Worm (Caenorhabditis elegans) whole organism, L4 larva: Measurements from ENCODE around the gene rrp-8.

Experiments used
- F10B5.3 ChIP-seq: sonication (generic microtip); optimal IDR thresholded peaks from 2 replicates; lab custom pipeline; 2016; ENCODE audit warnings: mild to moderate bottlenecking, missing genetic modification characterization, missing compliant biosample characterization
- F26F4.8 ChIP-seq: fragments of 200-800 bp; sonication (Bioruptor generic); conservative IDR thresholded peaks from 2 replicates; pipeline ENCODE4 v1.3.6; 2022; ENCODE audit warnings: missing genetic modification characterization, missing compliant biosample characterization
- T20F7.1 ChIP-seq: fragments of 200-800 bp; sonication (Bioruptor generic); optimal IDR thresholded peaks from 2 replicates; lab custom pipeline; 2018; ENCODE audit warnings: mild to moderate bottlenecking, missing genetic modification characterization, missing compliant biosample characterization
- T26A8.4 ChIP-seq: fragments of 200-800 bp; sonication (Bioruptor generic); IDR thresholded peaks from 2 replicates; pipeline ENCODE4 v1.3.6; 2022; ENCODE audit warnings: missing genetic modification characterization, missing compliant biosample characterization
- Y105C5A.15 ChIP-seq: fragments of 200-800 bp; sonication (Bioruptor generic); IDR thresholded peaks from 2 replicates; pipeline ENCODE4 v1.3.6; 2022; ENCODE audit warnings: missing genetic modification characterization, missing compliant biosample characterization
- Y48G9A.11 ChIP-seq: fragments of 200-800 bp; sonication (Bioruptor generic); IDR thresholded peaks from 2 replicates; pipeline ENCODE4 v1.3.6; 2022; ENCODE audit warnings: missing genetic modification reagents, missing genetic modification characterization, missing compliant biosample characterization
- Y75B8A.6 ChIP-seq: fragments of 200-800 bp; sonication (Bioruptor generic); IDR thresholded peaks from 2 replicates; pipeline ENCODE4 v1.3.6; 2022; ENCODE audit warnings: missing genetic modification reagents, missing genetic modification characterization, missing compliant biosample characterization
- ZK546.5 ChIP-seq, 2 experiments: sonication (generic microtip); optimal IDR thresholded peaks; 2 replicates each; lab custom pipeline; 2017; ENCODE audit warnings: missing biosample characterization in 2 of 2, missing genetic modification characterization in 2 of 2
- ceh-32 ChIP-seq: sonication (generic microtip); optimal IDR thresholded peaks from 2 replicates; lab custom pipeline; 2016; ENCODE audit warnings: mild to moderate bottlenecking, missing genetic modification characterization, missing compliant biosample characterization; ENCODE audit not compliant: poor library complexity
- ceh-62 ChIP-seq: sonication (generic microtip); optimal IDR thresholded peaks from 2 replicates; lab custom pipeline; 2017; ENCODE audit warnings: missing biosample characterization, missing genetic modification characterization
- ceh-82 ChIP-seq: sonication (generic microtip); optimal IDR thresholded peaks from 2 replicates; lab custom pipeline; 2017; ENCODE audit warnings: missing biosample characterization, missing genetic modification characterization
- ces-1 ChIP-seq: fragments of 150-350 bp; sonication (generic microtip); optimal IDR thresholded peaks from 4 replicates; lab custom pipeline; 2014; ENCODE audit warnings: missing biosample characterization, missing genetic modification reagents, missing genetic modification characterization
- cey-2 ChIP-seq: sonication (generic microtip); optimal IDR thresholded peaks from 3 replicates; lab custom pipeline; 2017; ENCODE audit warnings: missing genetic modification characterization, mild to moderate bottlenecking, missing compliant biosample characterization, antibody characterized with exemption, borderline replicate concordance; ENCODE audit not compliant: insufficient read depth
- daf-16 ChIP-seq, 3 experiments: sonication (generic microtip); optimal IDR thresholded peaks; 2 replicates each; lab custom pipeline; 2016 to 2017; ENCODE audit warnings: missing genetic modification characterization in 3 of 3, missing genetic modification reagents in 3 of 3, mild to moderate bottlenecking in 2 of 3, missing compliant biosample characterization in 2 of 3, missing biosample characterization in 1 of 3, moderate library complexity in 1 of 3
- daf-8 ChIP-seq: fragments of 200-800 bp; sonication (Bioruptor generic); IDR thresholded peaks from 2 replicates; pipeline ENCODE4 v1.3.6; 2022; ENCODE audit warnings: missing genetic modification characterization, missing compliant biosample characterization
- dmd-6 ChIP-seq: fragments of 200-800 bp; sonication (Bioruptor generic); IDR thresholded peaks from 2 replicates; pipeline ENCODE4 v1.3.6; 2022; ENCODE audit warnings: missing genetic modification reagents, missing genetic modification characterization, missing compliant biosample characterization
- dpl-1 ChIP-seq: fragments of 150-350 bp; optimal IDR thresholded peaks from 2 replicates; lab custom pipeline; 2014; ENCODE audit warnings: missing biosample characterization, missing genetic modification reagents, missing genetic modification characterization
- egl-27 ChIP-seq: sonication (generic microtip); optimal IDR thresholded peaks from 3 replicates; lab custom pipeline; 2017; ENCODE audit warnings: missing biosample characterization, missing genetic modification reagents, missing genetic modification characterization
- fos-1 ChIP-seq: fragments of 150-350 bp; optimal IDR thresholded peaks from 2 replicates; lab custom pipeline; 2014; ENCODE audit warnings: missing biosample characterization, missing genetic modification characterization
- hlh-11 ChIP-seq: fragments of 200-800 bp; sonication (Bioruptor generic); optimal IDR thresholded peaks from 2 replicates; lab custom pipeline; 2018; ENCODE audit warnings: mild to moderate bottlenecking, missing genetic modification characterization, missing compliant biosample characterization
- hlh-30 ChIP-seq: sonication (generic microtip); optimal IDR thresholded peaks from 2 replicates; lab custom pipeline; 2017; ENCODE audit warnings: antibody characterized with exemption, mild to moderate bottlenecking, missing genetic modification characterization, missing compliant biosample characterization; ENCODE audit not compliant: insufficient read depth
- lin-1 ChIP-seq: fragments of 200-800 bp; sonication (Bioruptor generic); IDR thresholded peaks from 2 replicates; pipeline ENCODE4 v1.3.6; 2022; ENCODE audit warnings: missing genetic modification reagents, missing genetic modification characterization, missing compliant biosample characterization
- lin-13 ChIP-seq: fragments of 150-350 bp; optimal IDR thresholded peaks from 2 replicates; lab custom pipeline; 2014; ENCODE audit warnings: missing biosample characterization, missing genetic modification reagents, missing genetic modification characterization
- lin-15B ChIP-seq: fragments of 150-350 bp; sonication (generic microtip); optimal IDR thresholded peaks from 3 replicates; lab custom pipeline; 2014; ENCODE audit warnings: missing biosample characterization, missing genetic modification characterization
- lin-29 ChIP-seq: fragments of 200-800 bp; sonication (Bioruptor generic); IDR thresholded peaks from 2 replicates; pipeline ENCODE4 v1.3.6; 2022; ENCODE audit warnings: missing genetic modification reagents, missing genetic modification characterization, missing compliant biosample characterization
- lir-3 ChIP-seq: sonication (generic microtip); optimal IDR thresholded peaks from 2 replicates; lab custom pipeline; 2016; ENCODE audit warnings: mild to moderate bottlenecking, missing genetic modification characterization, missing compliant biosample characterization
- madf-5 ChIP-seq, 2 experiments: fragments of 200-800 bp; sonication (Bioruptor generic); IDR thresholded peaks; 2 replicates each; pipeline ENCODE4 v1.3.6; 2022; ENCODE audit warnings: missing compliant biosample characterization in 2 of 2, missing genetic modification characterization in 2 of 2
- mdl-1 ChIP-seq, 2 experiments: fragments of 150-350 bp in 1 of 2; sonication (generic microtip) in 1 of 2; optimal IDR thresholded peaks; 2 replicates each; lab custom pipeline; 2014 to 2017; ENCODE audit warnings: missing biosample characterization in 2 of 2, missing genetic modification characterization in 2 of 2
- mep-1 ChIP-seq: fragments of 150-350 bp; sonication (generic microtip); optimal IDR thresholded peaks from 3 replicates; lab custom pipeline; 2014; ENCODE audit warnings: missing biosample characterization, missing genetic modification characterization
- nhr-10 ChIP-seq: fragments of 150-350 bp; optimal IDR thresholded peaks from 2 replicates; lab custom pipeline; 2014; ENCODE audit warnings: missing biosample characterization, missing genetic modification characterization
- nhr-102 ChIP-seq: sonication (generic microtip); optimal IDR thresholded peaks from 2 replicates; lab custom pipeline; 2016; ENCODE audit warnings: mild to moderate bottlenecking, missing genetic modification characterization, moderate library complexity, missing compliant biosample characterization
- nhr-11 ChIP-seq: fragments of 150-350 bp; optimal IDR thresholded peaks from 2 replicates; lab custom pipeline; 2014; ENCODE audit warnings: missing biosample characterization, missing genetic modification characterization
- nhr-237 ChIP-seq: sonication (generic microtip); optimal IDR thresholded peaks from 2 replicates; lab custom pipeline; 2017; ENCODE audit warnings: missing biosample characterization, missing genetic modification characterization
- nhr-25 ChIP-seq: sonication (generic microtip); optimal IDR thresholded peaks from 2 replicates; lab custom pipeline; 2017; ENCODE audit warnings: missing genetic modification characterization, mild to moderate bottlenecking, missing compliant biosample characterization, antibody characterized with exemption, moderate library complexity, borderline replicate concordance; ENCODE audit not compliant: insufficient read depth
- nhr-41 ChIP-seq: fragments of 200-800 bp; sonication (Bioruptor generic); IDR thresholded peaks from 2 replicates; pipeline ENCODE4 v1.3.6; 2022; ENCODE audit warnings: missing genetic modification reagents, missing genetic modification characterization, missing compliant biosample characterization
- nhr-48 ChIP-seq: sonication (generic microtip); optimal IDR thresholded peaks from 2 replicates; lab custom pipeline; 2016; ENCODE audit warnings: mild to moderate bottlenecking, missing genetic modification characterization, missing compliant biosample characterization
- nhr-77 ChIP-seq: fragments of 150-350 bp; optimal IDR thresholded peaks from 2 replicates; lab custom pipeline; 2014; ENCODE audit warnings: missing biosample characterization, missing genetic modification characterization
- pha-4 ChIP-seq, 2 experiments: fragments of 150-350 bp in 1 of 2; fragments of 200-800 bp in 1 of 2; sonication (Bioruptor generic) in 1 of 2; IDR thresholded peaks in 1 of 2; optimal IDR thresholded peaks in 1 of 2; 2 replicates each; pipeline versions ENCODE4 v1.3.6 to Lab custom; 2014 to 2022; ENCODE audit warnings: missing genetic modification characterization in 2 of 2, missing genetic modification reagents in 2 of 2, missing biosample characterization in 1 of 2, missing compliant biosample characterization in 1 of 2
- pqm-1 ChIP-seq: sonication (generic microtip); optimal IDR thresholded peaks from 2 replicates; lab custom pipeline; 2017; ENCODE audit warnings: missing biosample characterization, missing genetic modification characterization
- rbr-2 ChIP-seq: sonication (generic microtip); optimal IDR thresholded peaks from 2 replicates; lab custom pipeline; 2016; ENCODE audit warnings: missing genotype, missing genetic modification characterization, missing compliant biosample characterization
- skn-1 ChIP-seq: fragments of 150-350 bp; optimal IDR thresholded peaks from 2 replicates; lab custom pipeline; 2014; ENCODE audit warnings: missing biosample characterization, missing genetic modification characterization
- snpc-1.2 ChIP-seq: fragments of 200-800 bp; sonication (Bioruptor generic); IDR thresholded peaks from 2 replicates; pipeline ENCODE4 v1.3.6; 2022; ENCODE audit warnings: missing genetic modification reagents, missing genetic modification characterization, missing compliant biosample characterization
- snpc-4 ChIP-seq: fragments of 150-350 bp; optimal IDR thresholded peaks from 2 replicates; lab custom pipeline; 2014; ENCODE audit warnings: missing biosample characterization, missing genetic modification characterization
- spr-1 ChIP-seq: sonication (generic microtip); optimal IDR thresholded peaks from 2 replicates; lab custom pipeline; 2016; ENCODE audit warnings: mild to moderate bottlenecking, missing genetic modification characterization, missing compliant biosample characterization
- tag-97 ChIP-seq: fragments of 200-800 bp; sonication (Bioruptor generic); IDR thresholded peaks from 2 replicates; pipeline ENCODE4 v1.3.6; 2022; ENCODE audit warnings: missing genetic modification characterization, missing compliant biosample characterization
- tra-1 ChIP-seq: fragments of 200-800 bp; sonication (Bioruptor generic); IDR thresholded peaks from 2 replicates; pipeline ENCODE4 v1.3.6; 2022; ENCODE audit warnings: missing genetic modification reagents, missing genetic modification characterization, missing compliant biosample characterization
- unc-130 ChIP-seq: sonication (generic microtip); optimal IDR thresholded peaks from 2 replicates; lab custom pipeline; 2016; ENCODE audit warnings: missing genetic modification reagents, missing genetic modification characterization, missing compliant biosample characterization
- unc-62 ChIP-seq, 3 experiments: fragments of 150-350 bp in 1 of 3; sonication (generic microtip); optimal IDR thresholded peaks in 2 of 3; peaks in 1 of 3; 1 replicate in 1 of 3; 2 replicates in 2 of 3; lab custom pipeline; 2014 to 2017; ENCODE audit warnings: missing biosample characterization in 3 of 3, missing genetic modification characterization in 3 of 3, missing genetic modification reagents in 3 of 3, missing genotype in 1 of 3

Gene rrp-8

DNA sequence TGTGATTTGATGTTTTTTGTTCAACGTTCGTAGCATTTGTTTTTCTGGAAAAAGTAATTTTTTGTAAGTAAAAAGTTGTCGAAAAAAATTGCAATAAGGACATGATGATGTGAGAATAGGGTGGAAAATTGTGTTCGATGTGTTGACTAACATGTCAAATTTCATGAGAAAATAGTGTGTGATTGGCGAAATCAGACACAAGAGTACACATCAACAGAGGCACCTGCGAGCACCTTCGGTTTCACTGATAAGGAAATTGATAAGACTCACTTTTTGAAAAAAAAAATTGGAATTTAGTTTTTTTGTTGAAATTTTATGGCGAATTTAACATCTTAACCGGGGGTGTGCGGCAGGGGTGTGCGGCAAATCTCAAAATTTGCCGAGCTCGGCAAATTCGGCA lies 44.2 kb downstream of the rrp-8 start, which contains the start of gene hum-8 (continued):
- no peak for TF ChIP-seq lir-3 (tag; lab: Kevin White, UChicago)
- no peak for TF ChIP-seq lin-13 (GFP tag; lab: Kevin White, UChicago)
- TF ChIP-seq pqm-1 = peak; percentile 89
- TF ChIP-seq dmd-6 = peak; percentile 82
- no peak for TF ChIP-seq F26F4.8 (GFP tag; lab: Robert Waterston, UW)
- TF ChIP-seq Y48G9A.11 (GFP tag; lab: Robert Waterston, UW) = no peak
- no peak for TF ChIP-seq mdl-1 (tag; optimal IDR thresholded peaks at IDR 0.05; lab: Kevin White, UChicago)
- TF ChIP-seq ces-1 = no peak
- no peak for TF ChIP-seq ceh-32 (tag; lab: Kevin White, UChicago)
- no peak for TF ChIP-seq cey-2 (tag; lab: Kevin White, UChicago)
- TF ChIP-seq nhr-102 (tag; lab: Kevin White, UChicago) = no peak
- TF ChIP-seq pha-4 (GFP tag; IDR thresholded peaks at IDR 0.05; lab: Robert Waterston, UW) = no peak
- TF ChIP-seq pha-4 (tag; optimal IDR thresholded peaks at IDR 0.05; lab: Kevin White, UChicago) = no peak
- TF ChIP-seq snpc-1.2 = no peak
- TF ChIP-seq tag-97 (GFP tag; lab: Robert Waterston, UW) = no peak
- TF ChIP-seq ceh-82 (tag; lab: Kevin White, UChicago) = no peak
- TF ChIP-seq mep-1 (tag; lab: Kevin White, UChicago) = no peak
- no peak for TF ChIP-seq T20F7.1 (GFP tag; lab: Kevin White, UChicago)
- TF ChIP-seq F10B5.3 (tag; lab: Kevin White, UChicago) = no peak
- no peak for TF ChIP-seq egl-27 (tag; lab: Kevin White, UChicago)
- no peak for TF ChIP-seq T26A8.4
- no peak for TF ChIP-seq Y75B8A.6 (GFP tag; lab: Robert Waterston, UW)
- TF ChIP-seq nhr-25 (tag; lab: Kevin White, UChicago) = no peak
- no peak for TF ChIP-seq fos-1 (tag; lab: Kevin White, UChicago)
- peak; percentile 66 for TF ChIP-seq hlh-11 (tag; lab: Kevin White, UChicago)
- TF ChIP-seq nhr-11 (tag; lab: Kevin White, UChicago) = no peak
- no peak for TF ChIP-seq madf-5 (GFP tag; IDR thresholded peaks at IDR 0.05; lab: Robert Waterston, UW)
- TF ChIP-seq Y105C5A.15 (GFP tag; lab: Robert Waterston, UW) = no peak
- TF ChIP-seq nhr-41 (GFP tag; lab: Robert Waterston, UW) = no peak
- peak; percentile 31 for TF ChIP-seq hlh-30 (tag; lab: Kevin White, UChicago)
- no peak for TF ChIP-seq ZK546.5 (tag; optimal IDR thresholded peaks at IDR 0.05; lab: Kevin White, UChicago)

DNA sequence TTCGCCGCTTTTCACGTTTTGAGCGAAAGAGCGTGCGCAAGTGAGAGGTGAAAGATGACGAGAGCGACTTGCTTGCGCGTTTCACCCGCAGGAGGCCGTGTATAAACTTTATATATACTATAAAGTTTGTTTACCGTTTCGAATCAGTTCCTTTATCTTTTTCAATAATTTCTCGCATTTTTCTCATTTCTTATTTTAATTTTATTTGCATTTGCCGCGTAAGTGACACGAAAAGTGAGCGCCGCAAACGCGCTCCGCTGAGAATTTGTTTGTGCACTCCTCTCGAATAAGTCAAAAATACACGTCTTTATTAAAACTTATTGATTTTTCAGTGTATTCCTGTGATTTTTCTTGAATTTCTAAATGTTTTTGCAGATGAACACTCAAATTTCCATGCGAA lies 47.3 kb downstream of the rrp-8 start, which contains the start of gene mrpl-55:
Gene mrpl-55, plus strand, starts transcription at position 364 of the 400 bp plus-strand sequence.
- TF ChIP-seq madf-5 (GFP tag; IDR thresholded peaks at IDR 0.05; lab: Robert Waterston, UW) (no peak), lin-29 (GFP tag; lab: Robert Waterston, UW) (peak; percentile 72), nhr-25 (tag; lab: Kevin White, UChicago) (peak; percentile 24), nhr-41 (GFP tag; lab: Robert Waterston, UW) (no peak), lir-3 (tag; lab: Kevin White, UChicago) (no peak), nhr-11 (tag; lab: Kevin White, UChicago) (peak; percentile 65), F26F4.8 (GFP tag; lab: Robert Waterston, UW) (no peak), spr-1 (tag; lab: Kevin White, UChicago) (peak; percentile 67), nhr-48 (tag; lab: Kevin White, UChicago) (peak; percentile 11), nhr-237 (tag; lab: Kevin White, UChicago) (no peak), unc-62 (GFP tag; optimal IDR thresholded peaks at IDR 0.05 in 1 of 2; lab: Kevin White, UChicago) (no peak), unc-62 (tag; optimal IDR thresholded peaks at IDR 0.05; lab: Kevin White, UChicago) (no peak), nhr-10 (tag; lab: Kevin White, UChicago) (no peak), ceh-62 (tag; lab: Kevin White, UChicago) (no peak), skn-1 (tag; lab: Kevin White, UChicago) (no peak), lin-1 (GFP tag; lab: Robert Waterston, UW) (no peak), daf-16 (GFP tag; optimal IDR thresholded peaks at IDR 0.05; lab: Kevin White, UChicago) (no peak), daf-16 (tag; optimal IDR thresholded peaks at IDR 0.05; lab: Kevin White, UChicago) (peak; percentile 43), Y105C5A.15 (GFP tag; lab: Robert Waterston, UW) (no peak), nhr-77 (tag; lab: Kevin White, UChicago) (peak; percentile 77), tra-1 (GFP tag; lab: Robert Waterston, UW) (no peak), daf-8 (no peak), dpl-1 (GFP tag; lab: Kevin White, UChicago) (peak; percentile 95), snpc-4 (tag; lab: Kevin White, UChicago) (no peak), mep-1 (tag; lab: Kevin White, UChicago) (peak; percentile 88), unc-130 (GFP tag; lab: Kevin White, UChicago) (no peak), rbr-2 (tag; lab: Kevin White, UChicago) (peak; percentile 82), lin-15B (tag; lab: Kevin White, UChicago) (no peak)
